Worm (Caenorhabditis elegans): ENCODE measurements around the gene bmy-1.

Gene bmy-1

DNA sequence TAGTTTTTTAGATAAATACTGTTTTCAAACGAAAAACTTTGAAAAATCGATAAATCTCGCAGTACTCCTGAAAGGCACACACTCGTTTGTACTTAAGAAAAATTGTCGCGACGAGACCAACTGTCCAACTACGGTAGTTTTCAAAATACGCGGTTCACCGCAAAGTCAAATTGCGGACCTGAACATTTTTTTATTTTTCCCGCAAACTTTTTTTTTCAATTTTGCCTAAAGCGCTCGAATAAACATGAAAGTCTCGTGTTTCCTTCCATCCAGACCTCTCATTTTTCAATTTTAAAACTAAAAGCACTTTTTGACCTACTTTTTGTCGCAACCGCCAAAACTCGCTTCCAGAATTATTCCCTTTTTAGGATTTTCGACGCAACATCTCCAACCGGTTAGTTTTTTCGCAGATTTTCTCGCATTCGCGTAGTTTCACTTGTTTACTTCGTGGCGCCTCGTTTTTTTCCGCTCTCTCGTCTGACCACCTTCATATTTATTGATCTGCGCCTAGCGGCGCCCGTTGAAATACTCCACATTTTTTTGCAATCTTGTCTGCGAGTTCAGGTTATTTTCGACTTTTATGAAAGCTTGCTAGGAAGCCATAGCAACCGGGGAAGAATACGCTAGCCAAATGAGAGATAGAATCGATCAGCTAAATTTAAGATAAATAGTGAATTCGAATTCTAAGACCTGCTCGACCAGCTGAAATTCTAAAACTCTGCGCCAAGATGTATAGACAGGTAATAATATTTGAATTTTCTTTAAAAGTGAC lies 19.2 kb downstream of the bmy-1 start, which contains the start of gene prdx-2 (continued):
- no peak for TF ChIP-seq bed-1 (GFP tag; IDR thresholded peaks at IDR 0.05)
- no peak for TF ChIP-seq ama-1 (optimal IDR thresholded peaks at IDR 0.05)
- TF ChIP-seq ama-1 (GFP tag; optimal IDR thresholded peaks at IDR 0.05) = no peak
- peak; percentile 37; the same call in 1 of the 2 replicates for TF ChIP-seq aptf-2 (GFP tag; conservative IDR thresholded peaks at IDR 0.05)
- no peak for TF ChIP-seq cebp-2 (GFP tag; IDR thresholded peaks at IDR 0.05)
- TF ChIP-seq xnd-1 (tag; optimal IDR thresholded peaks at IDR 0.05) = peak; percentile 84
- no peak for TF ChIP-seq Y53G8AR.9 (GFP tag; conservative IDR thresholded peaks at IDR 0.05)
- no peak for TF ChIP-seq egl-18 (GFP tag; IDR thresholded peaks at IDR 0.05)
- TF ChIP-seq mxl-1 (tag; optimal IDR thresholded peaks at IDR 0.05) = no peak
- peak; percentile 75 for TF ChIP-seq C17E4.6 (GFP tag; IDR thresholded peaks at IDR 0.05)
- TF ChIP-seq nfya-1 (tag; optimal IDR thresholded peaks at IDR 0.05; ENCODE audit: borderline replicate concordance, insufficient read depth) = no peak
- no peak for TF ChIP-seq ztf-25 (GFP tag; IDR thresholded peaks at IDR 0.05)
- TF ChIP-seq lin-26 (GFP tag; IDR thresholded peaks at IDR 0.05) = no peak
- no peak for TF ChIP-seq snpc-1.3 (tag; optimal IDR thresholded peaks at IDR 0.05; ENCODE audit: insufficient read depth)
- no peak for TF ChIP-seq snpc-1.1 (tag; optimal IDR thresholded peaks at IDR 0.05; ENCODE audit: insufficient read depth)
- no peak for TF ChIP-seq ceh-27 (GFP tag; optimal IDR thresholded peaks at IDR 0.05)
- TF ChIP-seq nhr-120 (GFP tag; IDR thresholded peaks at IDR 0.05) = no peak
- TF ChIP-seq ztf-6 (GFP tag; IDR thresholded peaks at IDR 0.05) = no peak
- TF ChIP-seq madf-8 (GFP tag; conservative IDR thresholded peaks at IDR 0.05) = peak; percentile 89
- TF ChIP-seq ZK185.1 (tag; optimal IDR thresholded peaks at IDR 0.05; ENCODE audit: poor library complexity, severe bottlenecking) = no peak
- TF ChIP-seq madf-6 (GFP tag; IDR thresholded peaks at IDR 0.05) = peak; percentile 96
- no peak for TF ChIP-seq K12H6.12 (tag; optimal IDR thresholded peaks at IDR 0.05)
- TF ChIP-seq hsf-1 (GFP tag; IDR thresholded peaks at IDR 0.05) = peak; percentile 74
- no peak for TF ChIP-seq hlh-12 (tag; optimal IDR thresholded peaks at IDR 0.05)
- no peak for TF ChIP-seq hrde-1 (tag; optimal IDR thresholded peaks at IDR 0.05; ENCODE audit: borderline replicate concordance)
- TF ChIP-seq K11D2.4 (GFP tag; IDR thresholded peaks at IDR 0.05) = no peak
- no peak for TF ChIP-seq ceh-100 (GFP tag; IDR thresholded peaks at IDR 0.05)
- no peak for TF ChIP-seq lag-1 (GFP tag; IDR thresholded peaks at IDR 0.05)
- no peak for TF ChIP-seq F52B5.7 (tag; optimal IDR thresholded peaks at IDR 0.05)
- no peak for TF ChIP-seq chd-7 (tag; optimal IDR thresholded peaks at IDR 0.05)
- no peak for TF ChIP-seq nhr-27 (tag; optimal IDR thresholded peaks at IDR 0.05)
- peak; percentile 87 for TF ChIP-seq efl-1 (GFP tag; optimal IDR thresholded peaks at IDR 0.05)
- TF ChIP-seq B0035.1 (tag; optimal IDR thresholded peaks at IDR 0.05) = no peak
- no peak for TF ChIP-seq ets-4 (GFP tag; optimal IDR thresholded peaks at IDR 0.05)
- no peak for TF ChIP-seq madf-10 (tag; optimal IDR thresholded peaks at IDR 0.05)
- TF ChIP-seq aptf-3 (GFP tag; IDR thresholded peaks at IDR 0.05) = no peak
- TF ChIP-seq T07F8.4 (tag; optimal IDR thresholded peaks at IDR 0.05) = no peak
- no peak for TF ChIP-seq Y67H2A.10 (GFP tag; conservative IDR thresholded peaks at IDR 0.05)
- TF ChIP-seq egl-44 (GFP tag; IDR thresholded peaks at IDR 0.05) = no peak
- TF ChIP-seq attf-3 (GFP tag; conservative IDR thresholded peaks at IDR 0.05) = no peak

Data from whole organism, young adult.